Worm (Caenorhabditis elegans) whole organism, midembryonic: ENCODE data around the gene str-190.

Experiments
- T22C8.4 ChIP-seq: fragments of 200-800 bp; sonication (Bioruptor generic); IDR thresholded peaks from 2 replicates; pipeline ENCODE4 v1.3.6; 2022; ENCODE audit warnings: missing genetic modification characterization, missing compliant biosample characterization
- cog-1 ChIP-seq: sonication (generic microtip); optimal IDR thresholded peaks from 2 replicates; lab custom pipeline; 2016; ENCODE audit warnings: missing genetic modification characterization, missing compliant biosample characterization
- flt-1 ChIP-seq: fragments of 200-800 bp; sonication (Bioruptor generic); IDR thresholded peaks from 2 replicates; pipeline ENCODE4 v1.3.6; 2022; ENCODE audit warnings: missing genetic modification characterization, missing compliant biosample characterization
- klf-2 ChIP-seq: fragments of 200-800 bp; sonication (Bioruptor generic); conservative IDR thresholded peaks from 2 replicates; pipeline ENCODE4 v1.3.6; 2022; ENCODE audit warnings: missing genetic modification reagents, missing genetic modification characterization, missing compliant biosample characterization
- med-1 ChIP-seq: sonication (generic microtip); optimal IDR thresholded peaks from 2 replicates; lab custom pipeline; 2017; ENCODE audit warnings: missing genetic modification characterization, mild to moderate bottlenecking, missing compliant biosample characterization, antibody characterized with exemption, missing genetic modification reagents; ENCODE audit not compliant: insufficient read depth
- ref-1 ChIP-seq: fragments of 200-800 bp; sonication (Bioruptor generic); conservative IDR thresholded peaks from 2 replicates; pipeline ENCODE4 v1.3.6; 2022; ENCODE audit warnings: missing genetic modification reagents, missing genetic modification characterization, missing compliant biosample characterization
- tab-1 ChIP-seq: fragments of 200-800 bp; sonication (Bioruptor generic); IDR thresholded peaks from 2 replicates; pipeline ENCODE4 v1.3.6; 2022; ENCODE audit warnings: missing genetic modification characterization, missing compliant biosample characterization
- ztf-29 ChIP-seq: fragments of 200-800 bp; sonication (Bioruptor generic); IDR thresholded peaks from 2 replicates; pipeline ENCODE4 v1.3.6; 2022; ENCODE audit warnings: missing genetic modification reagents, missing genetic modification characterization, missing compliant biosample characterization

ce11 chrV:7495189-7495588 is 16.9 kb upstream of the str-190 start, which contains the start of gene srbc-11:
- TF ChIP-seq T22C8.4 (no peak), tab-1 (no peak), cog-1 (tag; lab: Kevin White, UChicago) (no peak), klf-2 (GFP tag; lab: Robert Waterston, UW) (no peak), ref-1 (GFP tag; lab: Robert Waterston, UW) (no peak), ztf-29 (GFP tag; lab: Robert Waterston, UW) (no peak), flt-1 (GFP tag; lab: Robert Waterston, UW) (no peak), med-1 (GFP tag; lab: Kevin White, UChicago) (no peak)
